Worm (Caenorhabditis elegans) whole organism, young adult: ENCODE data around the gene T07F8.4.

Experiments
- D2030.7 ChIP-seq: fragments of 200-800 bp; sonication (Bioruptor generic); IDR thresholded peaks from 2 replicates; pipeline ENCODE4 v1.3.6; 2022; ENCODE audit warnings: missing genetic modification reagents, missing genetic modification characterization, missing compliant biosample characterization
- F10E7.11 ChIP-seq: sonication (generic microtip); optimal IDR thresholded peaks from 2 replicates; lab custom pipeline; 2017; ENCODE audit warnings: mild to moderate bottlenecking, missing genetic modification characterization, moderate library complexity, missing compliant biosample characterization
- F37B4.10 ChIP-seq: fragments of 200-800 bp; sonication (Bioruptor generic); IDR thresholded peaks from 2 replicates; pipeline ENCODE4 v1.3.6; 2022; ENCODE audit warnings: missing genetic modification characterization, missing compliant biosample characterization
- K11D2.4 ChIP-seq: fragments of 200-800 bp; sonication (Bioruptor generic); IDR thresholded peaks from 2 replicates; pipeline ENCODE4 v1.3.6; 2022; ENCODE audit warnings: missing genetic modification reagents, missing genetic modification characterization, missing compliant biosample characterization
- T07F8.4 ChIP-seq: sonication (generic microtip); optimal IDR thresholded peaks from 2 replicates; lab custom pipeline; 2016; ENCODE audit warnings: mild to moderate bottlenecking, missing genetic modification characterization, moderate library complexity, missing compliant biosample characterization
- T26A5.8 ChIP-seq: sonication (generic microtip); optimal IDR thresholded peaks from 2 replicates; lab custom pipeline; 2016; ENCODE audit warnings: missing genetic modification characterization, missing compliant biosample characterization
- Y53G8AR.9 ChIP-seq: fragments of 200-800 bp; sonication (Bioruptor generic); conservative IDR thresholded peaks from 2 replicates; pipeline ENCODE4 v1.3.6; 2022; ENCODE audit warnings: missing genetic modification reagents, missing genetic modification characterization, missing compliant biosample characterization
- Y56A3A.18 ChIP-seq: fragments of 200-800 bp; sonication (Bioruptor generic); IDR thresholded peaks from 2 replicates; pipeline ENCODE4 v1.3.6; 2022; ENCODE audit warnings: missing genetic modification reagents, missing genetic modification characterization, missing compliant biosample characterization
- akir-1 ChIP-seq: fragments of 200-800 bp; sonication (Bioruptor generic); optimal IDR thresholded peaks from 2 replicates; lab custom pipeline; 2018; ENCODE audit warnings: mild to moderate bottlenecking, missing genetic modification characterization, moderate library complexity, missing compliant biosample characterization
- ama-1 ChIP-seq, 3 experiments: fragments of 150-350 bp in 1 of 3; sonication (generic microtip) in 2 of 3; optimal IDR thresholded peaks; 2 replicates each; lab custom pipeline; 2014 to 2018; ENCODE audit warnings: missing biosample characterization in 2 of 3, missing genetic modification characterization in 2 of 3, missing genetic modification reagents in 2 of 3
- aptf-3 ChIP-seq: fragments of 200-800 bp; sonication (Bioruptor generic); IDR thresholded peaks from 2 replicates; pipeline ENCODE4 v1.3.6; 2022; ENCODE audit warnings: missing genetic modification characterization, missing compliant biosample characterization
- bed-1 ChIP-seq: fragments of 200-800 bp; sonication (Bioruptor generic); IDR thresholded peaks from 2 replicates; pipeline ENCODE4 v1.3.6; 2022; ENCODE audit warnings: missing genetic modification reagents, missing genetic modification characterization, missing compliant biosample characterization
- bed-2 ChIP-seq: fragments of 200-800 bp; sonication (Bioruptor generic); IDR thresholded peaks from 2 replicates; pipeline ENCODE4 v1.3.6; 2022; ENCODE audit warnings: missing genetic modification reagents, missing genetic modification characterization, missing compliant biosample characterization
- ceh-79 ChIP-seq: sonication (generic microtip); optimal IDR thresholded peaks from 2 replicates; lab custom pipeline; 2017; ENCODE audit warnings: mild to moderate bottlenecking, missing genetic modification characterization, missing compliant biosample characterization
- chd-7 ChIP-seq: sonication (generic microtip); optimal IDR thresholded peaks from 2 replicates; lab custom pipeline; 2016; ENCODE audit warnings: mild to moderate bottlenecking, missing genetic modification characterization, moderate library complexity, missing compliant biosample characterization
- dox-1 ChIP-seq: fragments of 200-800 bp; sonication (Bioruptor generic); IDR thresholded peaks from 2 replicates; pipeline ENCODE4 v1.3.6; 2022; ENCODE audit warnings: missing genetic modification reagents, missing genetic modification characterization, missing compliant biosample characterization
- dpl-1 ChIP-seq: fragments of 150-350 bp; optimal IDR thresholded peaks from 2 replicates; lab custom pipeline; 2014; ENCODE audit warnings: missing biosample characterization, missing genetic modification reagents, missing genetic modification characterization
- egl-18 ChIP-seq: fragments of 200-800 bp; sonication (Bioruptor generic); IDR thresholded peaks from 2 replicates; pipeline ENCODE4 v1.3.6; 2022; ENCODE audit warnings: missing genetic modification reagents, missing genetic modification characterization, missing compliant biosample characterization
- egl-44 ChIP-seq: fragments of 200-800 bp; sonication (Bioruptor generic); IDR thresholded peaks from 2 replicates; pipeline ENCODE4 v1.3.6; 2022; ENCODE audit warnings: missing genetic modification reagents, missing genetic modification characterization, missing compliant biosample characterization
- fkh-3 ChIP-seq: sonication (generic microtip); optimal IDR thresholded peaks from 2 replicates; lab custom pipeline; 2016; ENCODE audit warnings: mild to moderate bottlenecking, missing genetic modification characterization, missing compliant biosample characterization
- hlh-26 ChIP-seq: fragments of 200-800 bp; sonication (Bioruptor generic); conservative IDR thresholded peaks from 2 replicates; pipeline ENCODE4 v1.3.6; 2022; ENCODE audit warnings: missing genetic modification reagents, missing genetic modification characterization, missing compliant biosample characterization
- hmg-1.2 ChIP-seq: fragments of 200-800 bp; sonication (Bioruptor generic); IDR thresholded peaks from 2 replicates; pipeline ENCODE4 v1.3.6; 2022; ENCODE audit warnings: missing genetic modification reagents, missing genetic modification characterization, missing compliant biosample characterization
- hrde-1 ChIP-seq: sonication (generic microtip); optimal IDR thresholded peaks from 2 replicates; lab custom pipeline; 2016; ENCODE audit warnings: missing genetic modification characterization, mild to moderate bottlenecking, missing compliant biosample characterization, moderate library complexity, missing genotype, missing genetic modification reagents, borderline replicate concordance
- let-607 ChIP-seq, 2 experiments: fragments of 200-800 bp in 1 of 2; sonication (Bioruptor generic) in 1 of 2; sonication (generic microtip) in 1 of 2; optimal IDR thresholded peaks; 2 replicates each; lab custom pipeline; 2016 to 2018; ENCODE audit warnings: mild to moderate bottlenecking in 2 of 2, missing compliant biosample characterization in 2 of 2, missing genetic modification characterization in 2 of 2, moderate library complexity in 2 of 2, missing genotype in 1 of 2
- lin-26 ChIP-seq: fragments of 200-800 bp; sonication (Bioruptor generic); IDR thresholded peaks from 2 replicates; pipeline ENCODE4 v1.3.6; 2022; ENCODE audit warnings: missing genetic modification reagents, missing genetic modification characterization, missing compliant biosample characterization
- lsl-1 ChIP-seq: fragments of 200-800 bp; sonication (Bioruptor generic); optimal IDR thresholded peaks from 2 replicates; lab custom pipeline; 2018; ENCODE audit warnings: mild to moderate bottlenecking, missing genetic modification characterization, moderate library complexity, missing compliant biosample characterization
- lsy-27 ChIP-seq: sonication (generic microtip); optimal IDR thresholded peaks from 2 replicates; lab custom pipeline; 2017; ENCODE audit warnings: missing genetic modification characterization, mild to moderate bottlenecking, missing compliant biosample characterization, antibody characterized with exemption, missing genotype, borderline replicate concordance; ENCODE audit not compliant: insufficient read depth
- madf-10 ChIP-seq: sonication (generic microtip); optimal IDR thresholded peaks from 2 replicates; lab custom pipeline; 2016; ENCODE audit warnings: mild to moderate bottlenecking, missing genetic modification characterization, missing compliant biosample characterization
- madf-6 ChIP-seq: fragments of 200-800 bp; sonication (Bioruptor generic); IDR thresholded peaks from 2 replicates; pipeline ENCODE4 v1.3.6; 2022; ENCODE audit warnings: missing genetic modification reagents, missing genetic modification characterization, missing compliant biosample characterization
- mcd-1 ChIP-seq: fragments of 200-800 bp; sonication (Bioruptor generic); IDR thresholded peaks from 2 replicates; pipeline ENCODE4 v1.3.6; 2022; ENCODE audit warnings: missing genetic modification reagents, missing genetic modification characterization, missing compliant biosample characterization
- mel-28 ChIP-seq: sonication (generic microtip); optimal IDR thresholded peaks from 2 replicates; lab custom pipeline; 2016; ENCODE audit warnings: borderline replicate concordance, mild to moderate bottlenecking, missing genetic modification characterization, missing compliant biosample characterization
- nfyb-1 ChIP-seq: fragments of 200-800 bp; sonication (Bioruptor generic); IDR thresholded peaks from 2 replicates; pipeline ENCODE4 v1.3.6; 2022; ENCODE audit warnings: missing genetic modification reagents, missing genetic modification characterization, missing compliant biosample characterization
- nhr-80 ChIP-seq: sonication (generic microtip); optimal IDR thresholded peaks from 2 replicates; lab custom pipeline; 2016; ENCODE audit warnings: missing genetic modification characterization, missing compliant biosample characterization
- nhr-90 ChIP-seq: sonication (generic microtip); optimal IDR thresholded peaks from 2 replicates; lab custom pipeline; 2016; ENCODE audit warnings: missing genotype, mild to moderate bottlenecking, missing genetic modification characterization, missing compliant biosample characterization
- rcor-1 ChIP-seq: fragments of 200-800 bp; sonication (Bioruptor generic); IDR thresholded peaks from 2 replicates; pipeline ENCODE4 v1.3.6; 2022; ENCODE audit warnings: missing genetic modification reagents, missing genetic modification characterization, missing compliant biosample characterization
- repo-1 ChIP-seq: sonication (generic microtip); optimal IDR thresholded peaks from 2 replicates; lab custom pipeline; 2017; ENCODE audit warnings: mild to moderate bottlenecking, missing genetic modification characterization, missing compliant biosample characterization
- snpc-3.4 ChIP-seq: sonication (generic microtip); optimal IDR thresholded peaks from 2 replicates; lab custom pipeline; 2017; ENCODE audit warnings: missing genetic modification characterization, mild to moderate bottlenecking, missing compliant biosample characterization, antibody characterized with exemption, moderate library complexity, missing genotype, missing genetic modification reagents
- tbx-9 ChIP-seq: sonication (generic microtip); optimal IDR thresholded peaks from 2 replicates; lab custom pipeline; 2016; ENCODE audit warnings: borderline replicate concordance, missing genetic modification characterization, inconsistent platforms, missing compliant biosample characterization
- xnd-1 ChIP-seq: sonication (generic microtip); optimal IDR thresholded peaks from 2 replicates; lab custom pipeline; 2016; ENCODE audit warnings: missing genotype, missing genetic modification reagents, missing genetic modification characterization, missing compliant biosample characterization
- zim-3 ChIP-seq: sonication (generic microtip); optimal IDR thresholded peaks from 2 replicates; lab custom pipeline; 2017; ENCODE audit warnings: mild to moderate bottlenecking, missing genetic modification characterization, moderate library complexity, missing compliant biosample characterization
- ztf-18 ChIP-seq: sonication (generic microtip); optimal IDR thresholded peaks from 2 replicates; lab custom pipeline; 2016; ENCODE audit warnings: missing genotype, mild to moderate bottlenecking, missing genetic modification characterization, missing compliant biosample characterization
- ztf-22 ChIP-seq: fragments of 200-800 bp; sonication (Bioruptor generic); optimal IDR thresholded peaks from 2 replicates; lab custom pipeline; 2018; ENCODE audit warnings: mild to moderate bottlenecking, missing genetic modification characterization, moderate library complexity, missing compliant biosample characterization
- ztf-26 ChIP-seq: sonication (generic microtip); optimal IDR thresholded peaks from 2 replicates; lab custom pipeline; 2017; ENCODE audit warnings: missing genetic modification characterization, missing compliant biosample characterization
- ztf-28 ChIP-seq: fragments of 200-800 bp; sonication (Bioruptor generic); IDR thresholded peaks from 2 replicates; pipeline ENCODE4 v1.3.6; 2022; ENCODE audit warnings: missing genetic modification reagents, missing genetic modification characterization, missing compliant biosample characterization

Gene T07F8.4

DNA sequence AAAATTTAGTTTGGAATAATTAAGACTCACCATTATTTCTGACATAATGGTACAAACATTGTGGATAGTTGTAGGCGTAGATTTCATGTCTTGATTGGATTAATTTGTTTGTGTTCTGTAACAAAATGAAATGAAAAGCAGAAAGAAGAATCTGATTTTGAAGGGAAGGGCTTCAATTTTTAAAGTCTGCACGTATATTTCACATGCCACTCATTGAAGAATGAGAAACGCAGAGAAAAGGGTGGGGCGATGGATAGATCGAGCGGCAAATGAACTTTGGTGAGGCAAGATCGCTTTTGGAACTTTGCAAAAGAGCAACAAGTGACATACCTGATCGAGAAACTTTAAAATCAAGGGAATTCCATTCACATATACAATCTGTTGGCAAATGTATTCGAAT is 29.5 kb downstream of the T07F8.4 start:
- TF ChIP-seq lin-26 (GFP tag; lab: Robert Waterston, UW): no peak
- TF ChIP-seq nhr-80 (tag; lab: Kevin White, UChicago): peak; percentile 30

DNA sequence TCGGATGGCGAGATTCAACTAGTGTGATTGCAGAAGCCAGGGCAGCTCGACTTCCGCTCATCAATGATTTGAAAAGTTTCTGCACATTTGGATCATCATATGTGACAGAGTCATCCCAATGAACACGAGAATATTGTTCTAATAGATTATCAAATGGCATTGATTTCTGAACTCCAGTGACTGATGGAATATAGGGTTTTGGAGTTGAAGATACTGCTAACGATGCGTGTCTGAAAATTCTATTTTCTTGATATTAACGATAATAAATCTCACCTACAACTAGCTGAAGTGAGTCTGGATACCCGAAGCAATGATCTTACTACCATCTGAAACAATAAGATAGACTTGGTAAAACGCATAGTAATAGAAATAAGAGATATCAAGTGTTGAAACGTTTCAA is 31.0 kb downstream of the T07F8.4 start, which contains the start of gene mmaa-1:
Gene mmaa-1 (minus strand): TSS at position 328 of the 400 bp plus-strand sequence.
- TF ChIP-seq hmg-1.2: peak; percentile 14; the same call in 1 of the 2 replicates
- TF ChIP-seq dpl-1 (GFP tag; lab: Kevin White, UChicago): no peak
- peak; percentile 25; the same call in 1 of the 2 replicates for TF ChIP-seq madf-6
- no peak for TF ChIP-seq T26A5.8 (tag; lab: Kevin White, UChicago)
- TF ChIP-seq xnd-1 (tag; lab: Kevin White, UChicago): peak; percentile 10
- TF ChIP-seq lsy-27 (tag; lab: Kevin White, UChicago): no peak
- TF ChIP-seq nhr-80 (tag; lab: Kevin White, UChicago): no peak
- TF ChIP-seq nfyb-1 (GFP tag; lab: Robert Waterston, UW): peak; percentile 51; the same call in 1 of the 2 replicates
- TF ChIP-seq K11D2.4 (GFP tag; lab: Robert Waterston, UW): 0 out of 2 replicates have a peak, but pooled peaks have one; percentile 21
- TF ChIP-seq chd-7 (tag; lab: Kevin White, UChicago): peak; percentile 69
- TF ChIP-seq lsl-1 (GFP tag; lab: Kevin White, UChicago): no peak
- no peak for TF ChIP-seq hlh-26 (GFP tag; lab: Robert Waterston, UW)
- TF ChIP-seq rcor-1: no peak
- TF ChIP-seq ztf-22 (GFP tag; lab: Kevin White, UChicago): no peak
- TF ChIP-seq F10E7.11: no peak
- TF ChIP-seq nhr-90 (tag; lab: Kevin White, UChicago): no peak
- TF ChIP-seq Y56A3A.18 (GFP tag; lab: Robert Waterston, UW): peak; percentile 78; the same call in 1 of the 2 replicates
- no peak for TF ChIP-seq F37B4.10 (GFP tag; lab: Robert Waterston, UW)
- peak; percentile 88 for TF ChIP-seq Y53G8AR.9 (GFP tag; lab: Robert Waterston, UW)
- peak; percentile 3 for TF ChIP-seq madf-10 (tag; lab: Kevin White, UChicago)
- 0 out of 2 replicates have a peak, but pooled peaks have one; percentile 32 for TF ChIP-seq mcd-1 (GFP tag; lab: Robert Waterston, UW)
- peak; percentile 71 for TF ChIP-seq repo-1 (tag; lab: Kevin White, UChicago)
- no peak for TF ChIP-seq D2030.7 (GFP tag; lab: Robert Waterston, UW)
- 0 out of 2 replicates have a peak, but pooled peaks have one; percentile 42 for TF ChIP-seq bed-1 (GFP tag; lab: Robert Waterston, UW)
- peak; percentile 19 for TF ChIP-seq zim-3 (tag; lab: Kevin White, UChicago)
- peak; percentile 78 for TF ChIP-seq ama-1 (optimal IDR thresholded peaks at IDR 0.05; lab: Kevin White, UChicago)
- TF ChIP-seq ama-1 (GFP tag; optimal IDR thresholded peaks at IDR 0.05; lab: Kevin White, UChicago): no peak
- TF ChIP-seq ztf-28 (GFP tag; lab: Robert Waterston, UW): no peak
- peak in 1 of 2 experiments; percentile 26 for TF ChIP-seq let-607 (tag; optimal IDR thresholded peaks at IDR 0.05; lab: Kevin White, UChicago)
- no peak for TF ChIP-seq ztf-26 (tag; lab: Kevin White, UChicago)
- peak; percentile 69 for TF ChIP-seq fkh-3 (tag; lab: Kevin White, UChicago)
- no peak for TF ChIP-seq hrde-1 (tag; lab: Kevin White, UChicago)
- TF ChIP-seq mel-28 (tag; lab: Kevin White, UChicago): no peak
- TF ChIP-seq dox-1 (GFP tag; lab: Robert Waterston, UW): peak; percentile 34; the same call in 1 of the 2 replicates
- TF ChIP-seq, all 124 proteins: peak for 17

DNA sequence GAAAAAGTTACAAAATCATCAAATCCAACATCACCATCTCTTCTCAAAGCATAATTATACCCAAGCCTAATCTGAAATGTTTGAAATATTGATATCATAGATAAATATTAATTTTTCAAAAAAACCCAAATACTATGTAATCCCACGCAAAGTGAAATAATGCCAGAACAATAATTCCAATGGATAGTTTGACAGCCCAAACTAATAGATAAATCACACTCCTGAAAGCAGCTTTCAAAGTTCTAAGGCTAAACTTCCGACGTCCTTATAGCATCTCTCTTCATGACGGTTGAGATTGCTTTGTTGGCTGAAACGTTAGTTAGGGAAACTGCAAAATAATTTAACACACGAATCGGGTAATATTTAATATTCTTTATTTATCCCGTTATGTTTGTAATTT is 32.6 kb downstream of the T07F8.4 start:
- TF ChIP-seq bed-2 (GFP tag; lab: Robert Waterston, UW) (no peak), akir-1 (GFP tag; lab: Kevin White, UChicago) (no peak), T07F8.4 (tag; lab: Kevin White, UChicago) (no peak), egl-18 (GFP tag; lab: Robert Waterston, UW) (no peak), rcor-1 (no peak), snpc-3.4 (tag; lab: Kevin White, UChicago) (no peak), ceh-79 (tag; lab: Kevin White, UChicago) (no peak), nhr-80 (tag; lab: Kevin White, UChicago) (no peak), Y53G8AR.9 (GFP tag; lab: Robert Waterston, UW) (0 out of 2 replicates have a peak, but pooled peaks have one; percentile 50), F10E7.11 (no peak), ztf-22 (GFP tag; lab: Kevin White, UChicago) (no peak), tbx-9 (tag; lab: Kevin White, UChicago) (no peak), egl-44 (GFP tag; lab: Robert Waterston, UW) (no peak), ztf-18 (tag; lab: Kevin White, UChicago) (no peak), aptf-3 (GFP tag; lab: Robert Waterston, UW) (no peak)
